Worm (Caenorhabditis elegans): ENCODE measurements around the gene F41C3.7.
A peak's percentile ranks its signal among the peaks of the same experiment; 100 is the strongest.

F41C3.7 gene

DNA sequence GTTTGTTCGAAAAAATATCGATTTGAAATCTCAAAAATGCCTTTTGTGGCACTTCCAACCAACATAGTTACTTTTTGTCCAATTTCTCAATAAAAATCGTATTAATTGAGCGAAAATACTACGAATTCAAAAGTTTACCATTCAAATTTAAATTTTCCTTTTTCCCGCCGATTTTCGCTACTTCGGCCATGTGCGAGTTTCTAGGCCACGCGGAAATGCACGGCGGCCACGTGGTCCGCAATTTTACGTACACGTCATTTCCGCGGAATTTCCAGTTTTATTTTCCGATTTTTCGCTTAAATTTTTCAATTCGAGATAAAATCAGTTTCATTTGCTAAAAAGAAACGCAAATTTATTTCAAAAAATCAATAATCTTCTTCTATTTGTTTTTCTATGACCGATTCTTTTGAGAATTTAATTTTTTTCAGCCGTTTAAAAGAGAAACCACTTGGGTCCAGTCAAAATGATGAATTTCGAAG is 10.2 kb downstream of the F41C3.7 start, which contains the start of gene eas-1 (continued):
- peak in 2 of 3 experiments; percentile 46 to 91 for TF ChIP-seq lin-35 (GFP tag; optimal IDR thresholded peaks at IDR 0.05)
- TF ChIP-seq pbrm-1 (GFP tag; IDR thresholded peaks at IDR 0.05) = peak; percentile 53; the same call in 1 of the 2 replicates
- peak; percentile 33 for TF ChIP-seq athp-1 (tag; optimal IDR thresholded peaks at IDR 0.05)
- TF ChIP-seq F39B2.1 (GFP tag; IDR thresholded peaks at IDR 0.05) = no peak
- no peak for TF ChIP-seq ekl-4 (GFP tag; IDR thresholded peaks at IDR 0.05)
- TF ChIP-seq B0035.1 (tag; optimal IDR thresholded peaks at IDR 0.05) = no peak
- peak; percentile 94 for TF ChIP-seq lin-54 (GFP tag; optimal IDR thresholded peaks at IDR 0.05)
- no peak for TF ChIP-seq rpc-1 (optimal IDR thresholded peaks at IDR 0.05)
- TF ChIP-seq rpc-1 (tag; optimal IDR thresholded peaks at IDR 0.05) = no peak
- no peak for TF ChIP-seq F57C9.4 (tag; optimal IDR thresholded peaks at IDR 0.05)
- TF ChIP-seq dpl-1 (GFP tag; optimal IDR thresholded peaks at IDR 0.05) = peak; percentile 78
- peak; percentile 27 for TF ChIP-seq nhr-80 (tag; optimal IDR thresholded peaks at IDR 0.05)
- TF ChIP-seq xnd-1 (tag; optimal IDR thresholded peaks at IDR 0.05) = peak; percentile 21
- peak; percentile 45; the same call in 1 of the 2 replicates for TF ChIP-seq Y67H2A.10 (GFP tag; conservative IDR thresholded peaks at IDR 0.05)
- TF ChIP-seq dpff-1 (tag; optimal IDR thresholded peaks at IDR 0.05) = no peak

DNA sequence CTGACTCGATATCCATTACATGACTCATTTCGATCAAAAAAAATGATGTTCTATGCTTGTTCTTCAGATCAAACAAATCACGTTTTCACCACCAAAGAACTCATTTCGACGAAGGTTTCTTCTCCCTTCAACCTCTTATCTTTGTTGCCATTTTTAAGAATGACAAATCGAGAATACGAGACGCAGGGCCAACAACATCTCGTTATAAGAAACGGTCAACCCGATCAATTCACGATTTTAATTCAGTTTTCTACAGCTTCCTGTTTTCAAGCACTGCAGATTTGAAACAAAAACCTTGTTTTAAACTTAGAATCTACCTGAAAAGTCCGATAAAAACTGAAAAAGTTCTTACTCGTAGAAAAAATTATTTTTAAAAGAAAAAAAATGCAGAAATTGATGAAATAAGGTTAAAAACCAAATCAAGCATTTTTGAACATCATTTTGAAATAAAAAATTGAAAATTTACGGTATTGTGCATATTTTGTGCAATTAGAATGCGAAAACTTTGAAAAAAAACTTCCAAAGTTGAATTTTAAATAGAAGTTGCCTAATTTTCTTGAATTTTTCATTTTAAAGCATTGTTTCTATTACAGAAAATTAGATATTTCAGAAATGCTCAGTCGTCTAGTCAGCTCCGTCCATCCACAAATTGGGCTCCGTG is 11.8 kb downstream of the F41C3.7 start, which contains the start of gene acs-11:
Gene acs-11, plus strand, starts transcription at position 611 of the 661 bp plus-strand sequence.
- 0 out of 2 replicates have a peak, but pooled peaks have one; percentile 7 for TF ChIP-seq hmg-1.2 (GFP tag; IDR thresholded peaks at IDR 0.05)
- TF ChIP-seq lin-40 (tag; optimal IDR thresholded peaks at IDR 0.05) = no peak
- TF ChIP-seq rpc-1 (optimal IDR thresholded peaks at IDR 0.05) = no peak
- no peak for TF ChIP-seq rpc-1 (tag; optimal IDR thresholded peaks at IDR 0.05)
- TF ChIP-seq madf-6 (GFP tag; IDR thresholded peaks at IDR 0.05) = peak; percentile 20; the same call in 1 of the 2 replicates
- no peak for TF ChIP-seq Y79H2A.3 (GFP tag; conservative IDR thresholded peaks at IDR 0.05)
- no peak for TF ChIP-seq F33H1.4 (GFP tag; IDR thresholded peaks at IDR 0.05)
- TF ChIP-seq hrde-1 (tag; optimal IDR thresholded peaks at IDR 0.05; ENCODE audit: borderline replicate concordance) = no peak
- TF ChIP-seq athp-1 (tag; optimal IDR thresholded peaks at IDR 0.05) = no peak
- TF ChIP-seq nhr-90 (tag; optimal IDR thresholded peaks at IDR 0.05) = no peak
- no peak for TF ChIP-seq egl-44 (GFP tag; IDR thresholded peaks at IDR 0.05)
- TF ChIP-seq let-607 (tag; optimal IDR thresholded peaks at IDR 0.05) = no peak
- no peak for TF ChIP-seq zim-3 (tag; optimal IDR thresholded peaks at IDR 0.05)
- TF ChIP-seq sea-2 (GFP tag; IDR thresholded peaks at IDR 0.05) = no peak
- no peak for TF ChIP-seq bed-2 (GFP tag; IDR thresholded peaks at IDR 0.05)
- TF ChIP-seq egl-18 (GFP tag; IDR thresholded peaks at IDR 0.05) = no peak
- no peak for TF ChIP-seq Y67H2A.10 (GFP tag; conservative IDR thresholded peaks at IDR 0.05)
- no peak for TF ChIP-seq gei-17 (GFP tag; optimal IDR thresholded peaks at IDR 0.05)
- TF ChIP-seq lir-1 (GFP tag; conservative IDR thresholded peaks at IDR 0.05) = no peak
- no peak for TF ChIP-seq attf-3 (GFP tag; conservative IDR thresholded peaks at IDR 0.05)
- TF ChIP-seq F52B5.7 (tag; optimal IDR thresholded peaks at IDR 0.05) = no peak
- no peak for TF ChIP-seq rcor-1 (GFP tag; IDR thresholded peaks at IDR 0.05)
- peak; percentile 45 for TF ChIP-seq nhr-80 (tag; optimal IDR thresholded peaks at IDR 0.05)
- no peak for TF ChIP-seq nfya-1 (tag; optimal IDR thresholded peaks at IDR 0.05; ENCODE audit: borderline replicate concordance, insufficient read depth)
- TF ChIP-seq snpc-1.1 (tag; optimal IDR thresholded peaks at IDR 0.05; ENCODE audit: insufficient read depth) = no peak
- TF ChIP-seq K12H6.12 (tag; optimal IDR thresholded peaks at IDR 0.05) = no peak
- no peak for TF ChIP-seq unc-62 (GFP tag; optimal IDR thresholded peaks at IDR 0.05)
- TF ChIP-seq Y56A3A.18 (GFP tag; IDR thresholded peaks at IDR 0.05) = 0 out of 2 replicates have a peak, but pooled peaks have one; percentile 43
- no peak for TF ChIP-seq F22D6.2 (tag; optimal IDR thresholded peaks at IDR 0.05)
- TF ChIP-seq chd-7 (tag; optimal IDR thresholded peaks at IDR 0.05) = no peak
- TF ChIP-seq attf-6 (GFP tag; IDR thresholded peaks at IDR 0.05) = no peak
- TF ChIP-seq cebp-1 (GFP tag; IDR thresholded peaks at IDR 0.05) = no peak
- TF ChIP-seq cebp-1 (tag; optimal IDR thresholded peaks at IDR 0.05) = peak; percentile 0
- no peak for TF ChIP-seq xnd-1 (tag; optimal IDR thresholded peaks at IDR 0.05)
- no peak for TF ChIP-seq hlh-12 (tag; optimal IDR thresholded peaks at IDR 0.05)
- TF ChIP-seq T26A5.8 (tag; optimal IDR thresholded peaks at IDR 0.05) = no peak

Data from whole organism, young adult.